Worm (Caenorhabditis elegans): ENCODE results near the gene W07G4.8.

W07G4.8 gene

DNA sequence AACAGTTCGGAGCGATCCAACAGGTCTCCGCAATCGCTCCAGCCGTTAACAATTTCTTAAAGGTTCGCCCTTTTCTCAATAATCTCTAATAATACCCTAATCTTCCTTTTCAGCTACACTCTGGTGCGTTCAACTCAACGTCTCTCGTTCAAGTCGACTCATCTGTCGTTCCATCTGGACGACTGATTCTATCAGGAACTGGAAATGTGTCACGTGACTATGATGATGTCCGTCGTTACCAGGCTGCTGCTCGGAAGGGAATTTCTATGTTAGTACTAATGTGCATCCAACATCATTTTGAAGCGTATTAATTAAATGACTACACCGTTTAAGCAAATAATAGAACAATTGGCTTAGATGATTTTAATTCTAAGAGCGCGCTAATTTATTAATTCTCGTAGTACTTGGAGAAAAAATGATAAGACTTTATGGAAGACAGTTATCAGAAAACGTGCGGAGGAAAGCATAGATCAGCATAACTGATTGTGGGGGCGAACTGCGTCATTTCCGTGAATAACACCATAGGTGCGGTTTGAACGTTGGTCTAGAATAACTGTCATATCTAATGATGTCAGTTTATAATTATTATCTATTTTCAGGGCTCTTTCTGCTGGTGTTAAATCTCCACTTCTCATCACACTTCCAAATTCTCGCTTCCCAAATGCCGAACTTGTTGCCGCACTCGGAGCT, 5.4 kb downstream of the W07G4.8 start:
- TF ChIP-seq pqm-1 (tag; optimal IDR thresholded peaks at IDR 0.05), result no peak
- no peak for TF ChIP-seq nfya-1 (tag; optimal IDR thresholded peaks at IDR 0.05)
- no peak for TF ChIP-seq syd-9 (tag; optimal IDR thresholded peaks at IDR 0.05)
- TF ChIP-seq hlh-30 (tag; optimal IDR thresholded peaks at IDR 0.05; ENCODE audit: insufficient read depth), result peak; percentile 56
- TF ChIP-seq hlh-6 (tag; optimal IDR thresholded peaks at IDR 0.05), result no peak
- no peak for TF ChIP-seq T23F11.4 (GFP tag; optimal IDR thresholded peaks at IDR 0.05)
- TF ChIP-seq elt-2 (tag; optimal IDR thresholded peaks at IDR 0.05), result peak; percentile 43
- no peak for TF ChIP-seq F13H6.1 (tag; optimal IDR thresholded peaks at IDR 0.05)
- TF ChIP-seq madf-2 (tag; optimal IDR thresholded peaks at IDR 0.05), result no peak
- TF ChIP-seq pat-9 (tag; optimal IDR thresholded peaks at IDR 0.05), result no peak
- TF ChIP-seq tbx-2 (tag; optimal IDR thresholded peaks at IDR 0.05), result no peak
- TF ChIP-seq sox-2 (GFP tag; IDR thresholded peaks at IDR 0.05), result no peak
- TF ChIP-seq npax-4 (tag; optimal IDR thresholded peaks at IDR 0.05), result no peak
- no peak for TF ChIP-seq pros-1 (tag; optimal IDR thresholded peaks at IDR 0.05)
- no peak for TF ChIP-seq ceh-34 (tag; optimal IDR thresholded peaks at IDR 0.05)

DNA sequence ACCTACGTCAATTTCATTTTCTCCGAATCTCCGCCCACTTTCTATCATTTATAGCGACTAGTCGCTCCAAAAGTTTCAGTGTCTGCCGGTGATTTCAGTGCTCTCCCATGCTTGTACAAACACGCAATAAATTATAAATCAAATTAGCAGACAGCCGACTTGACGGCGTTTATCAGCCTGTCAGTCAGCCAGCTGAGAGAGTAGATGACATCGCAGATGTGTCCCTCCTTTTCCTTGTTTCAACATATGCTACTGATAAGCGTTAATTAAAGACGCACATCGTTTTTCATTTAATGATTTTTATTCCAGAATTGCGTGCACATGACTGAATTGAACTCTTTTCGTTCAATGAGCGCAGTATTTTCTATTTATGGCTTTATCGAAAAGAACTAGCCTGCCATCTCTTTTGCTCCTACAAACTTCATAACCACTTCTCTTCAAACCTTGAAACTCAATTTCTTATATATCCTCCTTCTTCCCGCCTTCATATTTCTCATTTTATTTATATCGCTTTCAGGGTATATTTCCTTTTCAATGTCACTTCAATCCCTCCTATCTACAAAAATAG, 6.1 kb downstream of the W07G4.8 start, which contains the start of gene lap-2:
lap-2 (plus strand) TSS at position 518 of the 568 bp plus-strand sequence.
- TF ChIP-seq ahr-1 (tag; optimal IDR thresholded peaks at IDR 0.05) (no peak), unc-55 (GFP tag; optimal IDR thresholded peaks at IDR 0.05) (peak; percentile 31), elt-2 (tag; optimal IDR thresholded peaks at IDR 0.05) (peak; percentile 56)

- TF ChIP-seq rnt-1 (tag; optimal IDR thresholded peaks at IDR 0.05), result peak; percentile 54
- TF ChIP-seq sdc-2 (tag; optimal IDR thresholded peaks at IDR 0.05), result peak; percentile 8
- no peak for TF ChIP-seq ceh-2 (tag; optimal IDR thresholded peaks at IDR 0.05)
- TF ChIP-seq odd-2 (tag; optimal IDR thresholded peaks at IDR 0.05), result no peak
- TF ChIP-seq ceh-31 (tag; optimal IDR thresholded peaks at IDR 0.05), result peak; percentile 59
- TF ChIP-seq pat-9 (tag; optimal IDR thresholded peaks at IDR 0.05), result peak; percentile 13
- TF ChIP-seq zip-5 (tag; optimal IDR thresholded peaks at IDR 0.05), result peak; percentile 15
- TF ChIP-seq ref-2 (tag; optimal IDR thresholded peaks at IDR 0.05), result peak; percentile 12
- no peak for TF ChIP-seq K09A11.1 (tag; optimal IDR thresholded peaks at IDR 0.05; ENCODE audit: insufficient read depth)
- TF ChIP-seq ceh-14 (tag; optimal IDR thresholded peaks at IDR 0.05), result peak; percentile 56
- TF ChIP-seq ttx-3 (tag; optimal IDR thresholded peaks at IDR 0.05), result no peak
- no peak for TF ChIP-seq dmd-4 (tag; optimal IDR thresholded peaks at IDR 0.05; ENCODE audit: borderline replicate concordance)
- TF ChIP-seq hlh-8 (tag; optimal IDR thresholded peaks at IDR 0.05), result peak; percentile 9
- no peak for TF ChIP-seq elt-4 (tag; optimal IDR thresholded peaks at IDR 0.05)
- peak; percentile 65 for TF ChIP-seq nfya-1 (tag; optimal IDR thresholded peaks at IDR 0.05)
- peak; percentile 43 for TF ChIP-seq ceh-48 (tag; optimal IDR thresholded peaks at IDR 0.05)
- TF ChIP-seq ceh-6 (GFP tag; optimal IDR thresholded peaks at IDR 0.05), result no peak
- no peak for TF ChIP-seq C38D4.7 (GFP tag; optimal IDR thresholded peaks at IDR 0.05)
- TF ChIP-seq nhr-232 (tag; optimal IDR thresholded peaks at IDR 0.05), result no peak
- TF ChIP-seq tbx-2 (tag; optimal IDR thresholded peaks at IDR 0.05), result peak; percentile 54
- TF ChIP-seq dve-1 (tag; optimal IDR thresholded peaks at IDR 0.05), result peak; percentile 23
- peak; percentile 68 for TF ChIP-seq unc-55 (GFP tag; optimal IDR thresholded peaks at IDR 0.05)
- TF ChIP-seq elt-2 (tag; optimal IDR thresholded peaks at IDR 0.05), result peak; percentile 57
- peak; percentile 16 for TF ChIP-seq syd-9 (tag; optimal IDR thresholded peaks at IDR 0.05)
- TF ChIP-seq ceh-34 (tag; optimal IDR thresholded peaks at IDR 0.05), result peak; percentile 58
- TF ChIP-seq ceh-18 (tag; optimal IDR thresholded peaks at IDR 0.05), result peak; percentile 44
- TF ChIP-seq C08G9.2 (tag; optimal IDR thresholded peaks at IDR 0.05), result peak; percentile 22
- no peak for TF ChIP-seq K02D7.2 (tag; optimal IDR thresholded peaks at IDR 0.05)
- TF ChIP-seq ahr-1 (tag; optimal IDR thresholded peaks at IDR 0.05), result no peak
- peak; percentile 32 for TF ChIP-seq sox-4 (tag; optimal IDR thresholded peaks at IDR 0.05)
- TF ChIP-seq tbx-7 (tag; optimal IDR thresholded peaks at IDR 0.05), result no peak
- peak; percentile 28 for TF ChIP-seq ceh-19 (GFP tag; optimal IDR thresholded peaks at IDR 0.05)
- TF ChIP-seq F13H6.1 (tag; optimal IDR thresholded peaks at IDR 0.05), result no peak
- peak; percentile 27 for TF ChIP-seq gmeb-2 (tag; optimal IDR thresholded peaks at IDR 0.05)
- TF ChIP-seq lin-11 (tag; optimal IDR thresholded peaks at IDR 0.05), result peak; percentile 6
- peak; percentile 84 for TF ChIP-seq unc-42 (tag; optimal IDR thresholded peaks at IDR 0.05)
- TF ChIP-seq nhr-11 (tag; optimal IDR thresholded peaks at IDR 0.05), result no peak
Observed at ce11 chrV:13041666-13042065, 7.7 kb downstream of the W07G4.8 start, which contains the start of gene scyl-1. Gene scyl-1, minus strand, starts transcription at chrV:13041721.

All from whole organism, late embryonic.